Fruit fly (Drosophila melanogaster): ENCODE measurements around the gene scat.
A peak's percentile ranks its signal among the peaks of the same experiment; 100 is the strongest.

DNA sequence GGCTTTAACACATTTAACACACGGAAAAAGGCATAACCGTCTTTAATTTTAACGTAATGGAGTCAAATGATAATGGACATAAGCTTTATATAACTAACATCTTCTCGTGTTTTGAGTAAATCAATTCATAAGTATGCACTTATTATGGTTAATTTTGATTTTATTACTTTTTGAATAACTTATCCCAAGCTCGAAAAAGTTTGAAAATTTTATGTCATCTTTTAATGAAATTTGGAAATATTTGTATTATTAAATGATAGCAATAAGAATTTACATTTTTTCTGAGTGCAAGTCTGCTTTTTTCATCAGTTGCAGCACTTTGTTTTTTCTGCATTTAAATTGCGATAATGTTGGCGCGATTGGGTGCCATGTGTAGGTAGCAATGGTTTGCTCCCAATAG, 16.6 kb downstream of the scat start:
- TF ChIP-seq dl (GFP tag; optimal IDR thresholded peaks at IDR 0.05; ENCODE audit: insufficient read depth in 1 of 2, partially characterized antibody in 2 of 2) (no peak), usp (GFP tag; optimal IDR thresholded peaks at IDR 0.05) (no peak), CG9705 (GFP tag; optimal IDR thresholded peaks at IDR 0.05) (no peak), pan (optimal IDR thresholded peaks at IDR 0.05) (no peak), woc (GFP tag; optimal IDR thresholded peaks at IDR 0.05) (peak; percentile 13)

Data from whole organism, wandering third instar larva.